Worm (Caenorhabditis elegans) whole organism, L3 larva: ENCODE results near the gene Y43F8C.6.

Experiments
- aly-2 ChIP-seq: fragments of 150-350 bp; optimal IDR thresholded peaks from 2 replicates; lab custom pipeline; 2014; ENCODE audit warnings: missing biosample characterization, missing genetic modification characterization
- elt-3 ChIP-seq, 3 experiments: fragments of 150-350 bp in 1 of 3; sonication (generic microtip) in 2 of 3; optimal IDR thresholded peaks; 2 replicates in 2 of 3; 4 replicates in 1 of 3; lab custom pipeline; 2014 to 2017; ENCODE audit warnings: missing biosample characterization in 3 of 3, missing genetic modification characterization in 3 of 3
- fkh-10 ChIP-seq: sonication (generic microtip); optimal IDR thresholded peaks from 2 replicates; lab custom pipeline; 2017; ENCODE audit warnings: missing biosample characterization, missing genetic modification reagents, missing genetic modification characterization
- jun-1 ChIP-seq: fragments of 150-350 bp; optimal IDR thresholded peaks from 2 replicates; lab custom pipeline; 2014; ENCODE audit warnings: missing biosample characterization, missing genetic modification reagents, missing genetic modification characterization
- lin-15B ChIP-seq: fragments of 150-350 bp; optimal IDR thresholded peaks from 2 replicates; lab custom pipeline; 2014; ENCODE audit warnings: missing biosample characterization, missing genetic modification characterization
- lin-39 ChIP-seq: fragments of 150-350 bp; optimal IDR thresholded peaks from 2 replicates; lab custom pipeline; 2018; ENCODE audit warnings: missing biosample characterization, missing genetic modification reagents, missing genetic modification characterization
- lsy-12 ChIP-seq: sonication (generic microtip); optimal IDR thresholded peaks from 2 replicates; lab custom pipeline; 2016; ENCODE audit warnings: mild to moderate bottlenecking, missing genetic modification characterization, missing compliant biosample characterization
- nhr-237 ChIP-seq: fragments of 150-350 bp; optimal IDR thresholded peaks from 2 replicates; lab custom pipeline; 2014; ENCODE audit warnings: missing biosample characterization, missing genetic modification characterization
- nhr-28 ChIP-seq: fragments of 150-350 bp; optimal IDR thresholded peaks from 2 replicates; lab custom pipeline; 2014; ENCODE audit warnings: missing biosample characterization, missing genetic modification characterization
- pha-4 ChIP-seq: fragments of 150-350 bp; optimal IDR thresholded peaks from 2 replicates; lab custom pipeline; 2014; ENCODE audit warnings: missing biosample characterization, missing genetic modification reagents, missing genetic modification characterization
- tbx-2 ChIP-seq: sonication (generic microtip); optimal IDR thresholded peaks from 2 replicates; lab custom pipeline; 2016; ENCODE audit warnings: mild to moderate bottlenecking, missing genetic modification characterization, missing compliant biosample characterization
- unc-62 ChIP-seq: fragments of 150-350 bp; sonication (generic microtip); optimal IDR thresholded peaks from 4 replicates; lab custom pipeline; 2014; ENCODE audit warnings: missing biosample characterization, missing genetic modification reagents, missing genetic modification characterization
- zag-1 ChIP-seq: fragments of 150-350 bp; optimal IDR thresholded peaks from 2 replicates; lab custom pipeline; 2014; ENCODE audit warnings: missing biosample characterization, missing genetic modification characterization
- ztf-11 ChIP-seq: fragments of 150-350 bp; optimal IDR thresholded peaks from 2 replicates; lab custom pipeline; 2014; ENCODE audit warnings: missing biosample characterization, missing genetic modification characterization

DNA sequence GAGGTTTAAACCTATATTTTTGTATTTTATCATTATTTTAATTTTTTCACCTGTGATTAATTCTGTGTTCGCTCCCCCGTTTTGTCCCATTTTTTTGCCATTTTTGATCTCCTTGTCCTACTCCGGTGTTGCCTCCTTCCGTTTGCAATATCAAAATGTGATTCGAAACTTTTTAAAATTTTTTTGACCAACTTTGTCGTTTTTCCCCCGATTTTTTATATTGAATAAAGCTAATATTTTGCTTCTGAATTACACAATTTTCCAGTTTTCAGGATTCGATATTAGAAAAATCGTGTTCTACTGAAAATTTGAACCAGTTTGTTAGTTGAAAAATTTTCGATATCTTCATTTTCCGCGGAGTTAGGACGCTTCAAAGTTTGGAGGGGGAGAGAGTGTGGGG, 34.8 kb downstream of the Y43F8C.6 start, which contains the start of gene nlp-25:
- TF ChIP-seq fkh-10 (GFP tag; lab: Kevin White, UChicago): no peak
- no peak for TF ChIP-seq zag-1
- no peak for TF ChIP-seq elt-3 (tag; optimal IDR thresholded peaks at IDR 0.05; lab: Kevin White, UChicago)
- no peak for TF ChIP-seq tbx-2
- TF ChIP-seq pha-4: no peak
- no peak for TF ChIP-seq lin-39
- no peak for TF ChIP-seq lsy-12 (tag; lab: Kevin White, UChicago)
- TF ChIP-seq unc-62: no peak
- no peak for TF ChIP-seq aly-2 (tag; lab: Kevin White, UChicago)
- no peak for TF ChIP-seq nhr-28 (tag; lab: Kevin White, UChicago)
- no peak for TF ChIP-seq lin-15B (tag; lab: Kevin White, UChicago)
- TF ChIP-seq jun-1: no peak
- no peak for TF ChIP-seq ztf-11 (tag; lab: Kevin White, UChicago)
- TF ChIP-seq nhr-237 (tag; lab: Kevin White, UChicago): no peak
